Fruit fly (Drosophila melanogaster) whole organism: Measurements from ENCODE around the gene Fkbp39.

Source experiments
- CG8478 ChIP-seq: fragments of >200 bp; optimal IDR thresholded peaks from 2 replicates; lab custom pipeline; 2018; ENCODE audit warnings: inconsistent platforms
- Dll ChIP-seq: fragments of >200 bp; optimal IDR thresholded peaks from 2 replicates; lab custom pipeline; 2017
- EcR ChIP-seq, 2 experiments: fragments of >200 bp; optimal IDR thresholded peaks; 2 replicates each; lab custom pipeline; 2017; ENCODE audit warnings: missing biosample characterization in 2 of 2, missing genetic modification characterization in 2 of 2, missing genetic modification reagents in 2 of 2
- pan ChIP-seq: fragments of >200 bp; optimal IDR thresholded peaks from 2 replicates; lab custom pipeline; 2017
- psq ChIP-seq: fragments of >200 bp; optimal IDR thresholded peaks from 2 replicates; lab custom pipeline; 2017
- usp ChIP-seq: fragments of >200 bp; optimal IDR thresholded peaks from 2 replicates; lab custom pipeline; 2017; ENCODE audit warnings: missing biosample characterization, missing genetic modification characterization, mixed read lengths

The Fkbp39 gene

dm6 chr3R:15291551-15292223, 41.2 kb downstream of the Fkbp39 start:
- TF ChIP-seq usp = no peak
- TF ChIP-seq CG8478 (lab: Kevin White, UChicago) = peak; percentile 76
- no peak for TF ChIP-seq psq
- no peak for TF ChIP-seq EcR (GFP tag; optimal IDR thresholded peaks at IDR 0.05; lab: Kevin White, UChicago)

dm6 chr3R:15290642-15291118, 42.3 kb downstream of the Fkbp39 start, which contains the start of gene CG45218:
Gene CG45218, minus strand, starts transcription at chr3R:15290799.
- TF ChIP-seq CG8478 (lab: Kevin White, UChicago) (peak; percentile 2), EcR (GFP tag; optimal IDR thresholded peaks at IDR 0.05; lab: Kevin White, UChicago) (no peak)

- TF ChIP-seq EcR (GFP tag; optimal IDR thresholded peaks at IDR 0.05; lab: Kevin White, UChicago) = no peak
- no peak for TF ChIP-seq Dll (lab: Kevin White, UChicago)
- TF ChIP-seq pan (lab: Kevin White, UChicago) = peak; percentile 3
- TF ChIP-seq usp = no peak
- TF ChIP-seq CG8478 (lab: Kevin White, UChicago) = no peak
These were observed 42.9 kb downstream of the Fkbp39 start for dm6 chr3R:15289828-15290641.

- TF ChIP-seq pan (lab: Kevin White, UChicago) (no peak), psq (no peak), EcR (GFP tag; optimal IDR thresholded peaks at IDR 0.05; lab: Kevin White, UChicago) (no peak)
These were observed 44.1 kb downstream of the Fkbp39 start for dm6 chr3R:15288802-15289201.

DNA sequence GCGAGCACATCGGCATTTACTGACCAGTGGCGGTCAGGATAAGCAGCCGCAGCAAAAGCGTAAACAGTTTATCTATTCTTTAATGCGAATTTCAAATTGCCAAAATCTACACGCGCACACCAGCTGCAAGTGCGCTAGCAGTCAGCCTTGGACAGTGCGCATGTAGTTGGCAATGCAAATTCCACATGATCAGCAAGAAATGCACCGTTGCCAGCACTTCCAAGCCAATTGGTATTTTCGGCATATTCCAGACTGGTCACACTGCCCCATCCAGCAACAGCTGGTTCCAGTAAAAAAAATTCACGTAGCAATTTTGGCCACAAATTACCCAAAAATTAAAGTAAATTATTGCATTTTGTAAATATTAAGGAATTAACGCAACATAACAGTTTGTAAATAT, 45.2 kb downstream of the Fkbp39 start:
- TF ChIP-seq usp (no peak), psq (no peak), CG8478 (lab: Kevin White, UChicago) (no peak), Dll (lab: Kevin White, UChicago) (no peak), pan (lab: Kevin White, UChicago) (no peak), EcR (GFP tag; optimal IDR thresholded peaks at IDR 0.05; lab: Kevin White, UChicago) (no peak)

dm6 chr3R:15286693-15287041, 46.3 kb downstream of the Fkbp39 start:
- TF ChIP-seq CG8478 (lab: Kevin White, UChicago) (no peak), usp (no peak), pan (lab: Kevin White, UChicago) (no peak), psq (no peak), EcR (GFP tag; optimal IDR thresholded peaks at IDR 0.05; lab: Kevin White, UChicago) (no peak), Dll (lab: Kevin White, UChicago) (no peak)

DNA sequence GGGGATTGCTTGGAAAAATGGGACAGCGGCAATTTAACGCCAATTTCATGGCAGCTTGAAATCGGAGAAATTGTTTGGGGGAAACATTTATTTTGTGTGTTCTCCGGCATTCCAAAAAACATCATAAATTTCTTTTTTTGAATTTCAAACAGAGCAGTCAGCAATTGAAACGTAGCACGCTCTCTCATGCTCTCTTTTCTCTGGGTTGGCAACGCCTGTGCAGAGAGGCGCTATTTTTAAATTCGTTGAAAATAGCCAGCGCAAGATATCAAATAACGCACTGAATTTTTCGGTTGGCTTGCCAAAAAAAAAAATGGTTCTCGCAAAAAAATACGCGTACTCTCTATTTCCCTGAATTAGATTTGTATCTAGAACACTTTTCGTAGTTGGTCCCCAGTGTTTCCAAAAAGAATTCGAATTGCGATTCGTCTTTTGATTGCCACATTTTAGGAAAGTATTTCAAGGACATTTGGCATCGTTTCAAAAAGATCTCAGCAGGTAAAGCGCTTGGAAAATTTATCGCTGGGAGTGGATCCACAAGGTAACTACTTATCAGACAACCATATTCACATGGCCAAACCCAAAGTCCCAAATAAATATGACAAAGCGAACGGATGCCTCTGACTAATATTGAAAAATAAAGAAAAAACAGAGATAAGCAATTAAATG, 46.8 kb downstream of the Fkbp39 start:
- TF ChIP-seq psq (no peak), Dll (lab: Kevin White, UChicago) (no peak), EcR (GFP tag; optimal IDR thresholded peaks at IDR 0.05; lab: Kevin White, UChicago) (no peak), CG8478 (lab: Kevin White, UChicago) (no peak), usp (no peak)

- TF ChIP-seq pan (lab: Kevin White, UChicago) = no peak
- no peak for TF ChIP-seq EcR (GFP tag; optimal IDR thresholded peaks at IDR 0.05; lab: Kevin White, UChicago)
- TF ChIP-seq Dll (lab: Kevin White, UChicago) = no peak
- TF ChIP-seq usp = no peak
- no peak for TF ChIP-seq CG8478 (lab: Kevin White, UChicago)
- no peak for TF ChIP-seq psq
These were observed 49.7 kb downstream of the Fkbp39 start for dm6 chr3R:15282982-15283809.

DNA sequence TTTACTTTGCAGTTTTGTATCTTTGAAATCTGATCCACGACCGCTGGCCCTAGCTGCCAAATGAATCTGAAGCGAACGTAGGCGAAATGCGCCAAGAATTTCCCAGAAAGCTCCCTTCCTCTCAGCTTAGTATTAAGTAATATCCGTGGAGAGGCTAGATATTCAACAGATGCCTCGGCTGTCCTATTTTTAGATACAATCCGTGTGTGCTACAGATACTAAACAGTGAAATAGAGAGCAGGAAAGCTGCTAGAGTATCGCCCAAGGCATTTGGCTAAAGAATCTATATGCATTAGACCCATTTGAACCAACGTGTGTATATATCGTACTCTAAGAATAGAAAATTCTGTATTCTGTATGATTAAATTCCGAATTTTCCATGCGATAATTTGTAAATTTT, 50.6 kb downstream of the Fkbp39 start:
- TF ChIP-seq Dll (lab: Kevin White, UChicago) = no peak
- TF ChIP-seq EcR (GFP tag; optimal IDR thresholded peaks at IDR 0.05; lab: Kevin White, UChicago) = no peak
- no peak for TF ChIP-seq usp
- no peak for TF ChIP-seq CG8478 (lab: Kevin White, UChicago)
- no peak for TF ChIP-seq pan (lab: Kevin White, UChicago)
- TF ChIP-seq psq = no peak
